Worm (Caenorhabditis elegans) whole organism, L4 larva: ENCODE measurements around the gene F28B12.1.

Source experiments
- Y105C5A.15 ChIP-seq: fragments of 200-800 bp; sonication (Bioruptor generic); IDR thresholded peaks from 2 replicates; pipeline ENCODE4 v1.3.6; 2022; ENCODE audit warnings: missing genetic modification characterization, missing compliant biosample characterization
- Y75B8A.6 ChIP-seq: fragments of 200-800 bp; sonication (Bioruptor generic); IDR thresholded peaks from 2 replicates; pipeline ENCODE4 v1.3.6; 2022; ENCODE audit warnings: missing genetic modification reagents, missing genetic modification characterization, missing compliant biosample characterization
- ZK546.5 ChIP-seq, 2 experiments: sonication (generic microtip); optimal IDR thresholded peaks; 2 replicates each; lab custom pipeline; 2017; ENCODE audit warnings: missing biosample characterization in 2 of 2, missing genetic modification characterization in 2 of 2
- aha-1 ChIP-seq: fragments of 150-350 bp; peaks from one replicate; lab custom pipeline; 2014; ENCODE audit warnings: missing biosample characterization, missing genetic modification characterization
- arid-1 ChIP-seq: fragments of 200-800 bp; sonication (Bioruptor generic); conservative IDR thresholded peaks from 2 replicates; pipeline ENCODE4 v1.3.6; 2022; ENCODE audit warnings: missing genetic modification reagents, missing genetic modification characterization, missing compliant biosample characterization
- ceh-28 ChIP-seq: fragments of 150-350 bp; optimal IDR thresholded peaks from 2 replicates; lab custom pipeline; 2014; ENCODE audit warnings: missing biosample characterization, missing genetic modification reagents, missing genetic modification characterization
- ceh-32 ChIP-seq: sonication (generic microtip); optimal IDR thresholded peaks from 2 replicates; lab custom pipeline; 2016; ENCODE audit warnings: mild to moderate bottlenecking, missing genetic modification characterization, missing compliant biosample characterization; ENCODE audit not compliant: poor library complexity
- ceh-82 ChIP-seq: sonication (generic microtip); optimal IDR thresholded peaks from 2 replicates; lab custom pipeline; 2017; ENCODE audit warnings: missing biosample characterization, missing genetic modification characterization
- ces-1 ChIP-seq: fragments of 150-350 bp; sonication (generic microtip); optimal IDR thresholded peaks from 4 replicates; lab custom pipeline; 2014; ENCODE audit warnings: missing biosample characterization, missing genetic modification reagents, missing genetic modification characterization
- ctbp-1 ChIP-seq: fragments of 200-800 bp; sonication (Bioruptor generic); IDR thresholded peaks from 2 replicates; pipeline ENCODE4 v1.3.6; 2022; ENCODE audit warnings: missing genetic modification reagents, missing genetic modification characterization, missing compliant biosample characterization
- daf-19 ChIP-seq: fragments of 200-800 bp; sonication (Bioruptor generic); conservative IDR thresholded peaks from 2 replicates; pipeline ENCODE4 v1.3.6; 2022; ENCODE audit warnings: missing genetic modification characterization, missing compliant biosample characterization
- duxl-1 ChIP-seq: sonication (generic microtip); optimal IDR thresholded peaks from 2 replicates; lab custom pipeline; 2016; ENCODE audit warnings: mild to moderate bottlenecking, missing genetic modification characterization, moderate library complexity, missing compliant biosample characterization; ENCODE audit not compliant: poor library complexity
- gei-8 ChIP-seq: fragments of 200-800 bp; sonication (Bioruptor generic); optimal IDR thresholded peaks from 2 replicates; lab custom pipeline; 2018; ENCODE audit warnings: mild to moderate bottlenecking, missing genetic modification characterization, missing compliant biosample characterization
- hlh-30 ChIP-seq: sonication (generic microtip); optimal IDR thresholded peaks from 2 replicates; lab custom pipeline; 2017; ENCODE audit warnings: antibody characterized with exemption, mild to moderate bottlenecking, missing genetic modification characterization, missing compliant biosample characterization; ENCODE audit not compliant: insufficient read depth
- hmg-1.1 ChIP-seq: fragments of 200-800 bp; sonication (Bioruptor generic); IDR thresholded peaks from 2 replicates; pipeline ENCODE4 v1.3.6; 2022; ENCODE audit warnings: missing genetic modification reagents, missing genetic modification characterization, missing compliant biosample characterization
- lim-7 ChIP-seq: fragments of 200-800 bp; sonication (Bioruptor generic); IDR thresholded peaks from 2 replicates; pipeline ENCODE4 v1.3.6; 2022; ENCODE audit warnings: missing genetic modification characterization, missing compliant biosample characterization
- lin-13 ChIP-seq: fragments of 150-350 bp; optimal IDR thresholded peaks from 2 replicates; lab custom pipeline; 2014; ENCODE audit warnings: missing biosample characterization, missing genetic modification reagents, missing genetic modification characterization
- mxl-2 ChIP-seq: fragments of 200-800 bp; sonication (Bioruptor generic); conservative IDR thresholded peaks from 2 replicates; pipeline ENCODE4 v1.3.6; 2022; ENCODE audit warnings: missing genetic modification reagents, missing genetic modification characterization, missing compliant biosample characterization
- nhr-111 ChIP-seq: fragments of 200-800 bp; sonication (Bioruptor generic); optimal IDR thresholded peaks from 2 replicates; lab custom pipeline; 2018; ENCODE audit warnings: mild to moderate bottlenecking, missing genetic modification characterization, missing compliant biosample characterization
- nhr-28 ChIP-seq: fragments of 150-350 bp; optimal IDR thresholded peaks from 2 replicates; lab custom pipeline; 2014; ENCODE audit warnings: missing biosample characterization, missing genetic modification characterization
- nhr-41 ChIP-seq: fragments of 200-800 bp; sonication (Bioruptor generic); IDR thresholded peaks from 2 replicates; pipeline ENCODE4 v1.3.6; 2022; ENCODE audit warnings: missing genetic modification reagents, missing genetic modification characterization, missing compliant biosample characterization
- nhr-42 ChIP-seq: fragments of 200-800 bp; sonication (Bioruptor generic); IDR thresholded peaks from 2 replicates; pipeline ENCODE4 v1.3.6; 2022; ENCODE audit warnings: missing genetic modification characterization, missing compliant biosample characterization
- nhr-6 ChIP-seq: fragments of 150-350 bp; optimal IDR thresholded peaks from 2 replicates; lab custom pipeline; 2014; ENCODE audit warnings: missing biosample characterization, missing genetic modification characterization
- pqm-1 ChIP-seq: sonication (generic microtip); optimal IDR thresholded peaks from 2 replicates; lab custom pipeline; 2017; ENCODE audit warnings: missing biosample characterization, missing genetic modification characterization
- sdz-12 ChIP-seq: fragments of 200-800 bp; sonication (Bioruptor generic); optimal IDR thresholded peaks from 2 replicates; lab custom pipeline; 2018; ENCODE audit warnings: mild to moderate bottlenecking, missing genetic modification characterization, missing compliant biosample characterization
- set-16 ChIP-seq: fragments of 200-800 bp; sonication (Bioruptor generic); IDR thresholded peaks from 2 replicates; pipeline ENCODE4 v1.3.6; 2022; ENCODE audit warnings: missing genetic modification reagents, missing genetic modification characterization, missing compliant biosample characterization
- spr-1 ChIP-seq: sonication (generic microtip); optimal IDR thresholded peaks from 2 replicates; lab custom pipeline; 2016; ENCODE audit warnings: mild to moderate bottlenecking, missing genetic modification characterization, missing compliant biosample characterization
- unc-130 ChIP-seq: sonication (generic microtip); optimal IDR thresholded peaks from 2 replicates; lab custom pipeline; 2016; ENCODE audit warnings: missing genetic modification reagents, missing genetic modification characterization, missing compliant biosample characterization
- unc-39 ChIP-seq: sonication (generic microtip); optimal IDR thresholded peaks from 2 replicates; lab custom pipeline; 2017; ENCODE audit warnings: missing biosample characterization, missing genetic modification characterization
- unc-62 ChIP-seq, 3 experiments: fragments of 150-350 bp in 1 of 3; sonication (generic microtip); optimal IDR thresholded peaks in 2 of 3; peaks in 1 of 3; 1 replicate in 1 of 3; 2 replicates in 2 of 3; lab custom pipeline; 2014 to 2017; ENCODE audit warnings: missing biosample characterization in 3 of 3, missing genetic modification characterization in 3 of 3, missing genetic modification reagents in 3 of 3, missing genotype in 1 of 3
- zfp-2 ChIP-seq: sonication (generic microtip); optimal IDR thresholded peaks from 2 replicates; lab custom pipeline; 2016; ENCODE audit warnings: mild to moderate bottlenecking, missing genetic modification characterization, missing compliant biosample characterization
- zip-2 ChIP-seq: fragments of 150-350 bp; optimal IDR thresholded peaks from 2 replicates; lab custom pipeline; 2014; ENCODE audit warnings: missing biosample characterization, missing genetic modification characterization

The F28B12.1 gene

ce11 chrII:5968037-5968436, 25.3 kb downstream of the F28B12.1 start, which contains the start of gene B0034.1 (continued):
- TF ChIP-seq set-16 (GFP tag; lab: Robert Waterston, UW): no peak
- TF ChIP-seq ceh-32: no peak
- no peak for TF ChIP-seq aha-1 (tag; lab: Kevin White, UChicago)
- no peak for TF ChIP-seq nhr-6 (tag; lab: Kevin White, UChicago)
- no peak for TF ChIP-seq zip-2 (tag; lab: Kevin White, UChicago)

- TF ChIP-seq unc-62 (GFP tag; optimal IDR thresholded peaks at IDR 0.05 in 1 of 2; lab: Kevin White, UChicago) (peak in 1 of 2 experiments; percentile 96), unc-62 (tag; optimal IDR thresholded peaks at IDR 0.05; lab: Kevin White, UChicago) (no peak), aha-1 (tag; lab: Kevin White, UChicago) (peak; percentile 59), duxl-1 (tag; lab: Kevin White, UChicago) (no peak)
- TF ChIP-seq, all 104 proteins: peak for 2
Measured at ce11 chrII:5969303-5969702, 26.6 kb downstream of the F28B12.1 start, which contains the start of gene B0034.4. B0034.4 (minus strand) TSS chrII:5969531.

- TF ChIP-seq unc-130 (GFP tag; lab: Kevin White, UChicago) (no peak), gei-8 (no peak), nhr-28 (no peak), hmg-1.1 (GFP tag; lab: Robert Waterston, UW) (no peak), pqm-1 (tag; lab: Kevin White, UChicago) (no peak), aha-1 (tag; lab: Kevin White, UChicago) (no peak), lim-7 (GFP tag; lab: Robert Waterston, UW) (no peak), zfp-2 (tag; lab: Kevin White, UChicago) (no peak), ceh-28 (tag; lab: Kevin White, UChicago) (no peak), arid-1 (no peak), spr-1 (no peak), sdz-12 (GFP tag; lab: Kevin White, UChicago) (no peak), ZK546.5 (tag; optimal IDR thresholded peaks at IDR 0.05; lab: Kevin White, UChicago) (no peak), daf-19 (no peak), ctbp-1 (GFP tag; lab: Robert Waterston, UW) (no peak)
Measured at ce11 chrII:5974878-5975277, 32.2 kb downstream of the F28B12.1 start, which contains the start of gene B0034.5. B0034.5 (minus strand) TSS chrII:5974978.

- TF ChIP-seq unc-62 (GFP tag; optimal IDR thresholded peaks at IDR 0.05 in 1 of 2; lab: Kevin White, UChicago) (peak in 1 of 2 experiments; percentile 80), unc-62 (tag; optimal IDR thresholded peaks at IDR 0.05; lab: Kevin White, UChicago) (no peak), ZK546.5 (tag; optimal IDR thresholded peaks at IDR 0.05; lab: Kevin White, UChicago) (no peak)
Measured at ce11 chrII:5988224-5988623, 45.5 kb downstream of the F28B12.1 start, which contains the start of gene ins-2. ins-2 (plus strand) TSS chrII:5988524.

ce11 chrII:5990668-5991067, 47.9 kb downstream of the F28B12.1 start, which contains the start of gene ins-3:
ins-3 (minus strand) TSS chrII:5990768.
- TF ChIP-seq duxl-1 (tag; lab: Kevin White, UChicago) (no peak), lin-13 (GFP tag; lab: Kevin White, UChicago) (no peak), Y75B8A.6 (GFP tag; lab: Robert Waterston, UW) (no peak), ces-1 (no peak), mxl-2 (GFP tag; lab: Robert Waterston, UW) (no peak), nhr-42 (GFP tag; lab: Robert Waterston, UW) (no peak), unc-39 (tag; lab: Kevin White, UChicago) (no peak), nhr-41 (GFP tag; lab: Robert Waterston, UW) (no peak), nhr-111 (GFP tag; lab: Kevin White, UChicago) (no peak), Y105C5A.15 (GFP tag; lab: Robert Waterston, UW) (no peak), hlh-30 (tag; lab: Kevin White, UChicago) (no peak), ceh-82 (tag; lab: Kevin White, UChicago) (no peak)
